Fruit fly (Drosophila melanogaster): ENCODE data around the gene elav.

The elav gene

DNA sequence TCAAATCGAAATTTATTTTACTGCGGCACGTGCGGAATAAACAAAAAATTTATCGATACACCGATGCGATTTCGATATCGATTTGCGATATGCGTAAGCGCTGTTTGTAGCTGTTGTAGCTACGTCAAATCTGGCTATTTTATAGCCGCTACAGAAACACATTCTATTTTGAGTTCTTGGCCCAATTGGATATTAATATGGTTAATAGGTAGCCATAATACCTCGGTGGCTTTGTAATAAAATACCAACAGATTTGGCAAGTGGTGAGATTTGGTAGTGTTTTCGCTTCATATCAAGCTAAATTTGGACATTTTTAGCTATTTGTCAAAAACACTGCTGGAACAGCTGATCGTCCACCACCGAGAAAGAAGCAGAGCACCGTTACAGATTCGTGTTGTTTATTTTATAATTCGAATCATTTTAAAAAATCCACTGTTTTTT is 35.5 kb downstream of the elav start, which contains the start of the genes CG18273 and CG3156 (continued):
- TF ChIP-seq CG6854 (GFP tag; optimal IDR thresholded peaks at IDR 0.05) (no peak), CG30403 (GFP tag; optimal IDR thresholded peaks at IDR 0.05) (peak; percentile 7)

DNA sequence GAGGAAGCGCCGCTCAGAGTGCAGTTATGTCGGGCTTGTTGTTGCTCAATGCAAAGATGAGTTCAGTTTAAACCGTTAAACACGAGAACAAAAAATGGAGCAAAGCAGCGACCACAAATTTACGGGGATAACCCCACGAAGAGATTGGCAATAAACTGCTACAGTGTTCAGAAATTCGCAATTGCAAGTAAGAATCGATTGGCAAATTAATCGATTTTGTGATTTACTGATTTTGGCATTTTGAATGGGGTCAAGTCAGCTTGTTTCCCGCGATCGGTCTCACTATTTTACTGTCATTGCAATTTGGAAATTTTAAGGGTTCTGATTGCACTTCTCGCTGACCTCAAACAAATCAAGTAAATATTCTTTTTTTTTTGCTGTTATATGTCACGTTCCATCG is 41.4 kb downstream of the elav start, which contains the start of gene CG3176:
CG3176 (plus strand) TSS at position 221 of the 400 bp plus-strand sequence.
- TF ChIP-seq Bgb (GFP tag; IDR thresholded peaks at IDR 0.05; ENCODE audit: partially characterized antibody) (0 out of 2 replicates have a peak, but pooled peaks have one; percentile 18), Dref (GFP tag; IDR thresholded peaks at IDR 0.05) (peak; percentile 61), MBD-R2 (GFP tag; IDR thresholded peaks at IDR 0.05) (peak; percentile 44; the same call in 1 of the 2 replicates), amos (GFP tag; IDR thresholded peaks at IDR 0.05; ENCODE audit: partially characterized antibody) (0 out of 2 replicates have a peak, but pooled peaks have one; percentile 11)

DNA sequence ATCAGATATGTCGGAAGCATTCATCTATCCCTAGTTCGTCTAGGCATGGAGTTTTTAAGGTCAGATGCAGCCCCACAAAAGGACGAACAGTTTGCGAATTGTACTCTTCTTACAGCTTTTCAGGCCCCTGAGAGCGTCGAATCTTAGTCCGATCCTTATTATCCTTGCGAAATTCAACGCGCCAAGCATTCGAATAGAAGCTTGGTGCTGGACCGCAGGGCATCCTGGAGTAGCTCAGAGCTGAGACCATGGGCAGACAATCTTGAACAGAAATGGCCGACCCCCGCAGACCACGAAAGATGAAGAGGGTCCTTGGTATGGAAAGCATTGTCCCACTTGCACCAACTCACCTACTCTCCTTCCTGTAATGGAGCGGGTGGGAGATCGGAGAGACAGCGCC is 44.3 kb downstream of the elav start, which contains the start of gene CG32817:
CG32817 (plus strand) TSS at position 301 of the 400 bp plus-strand sequence.
- TF ChIP-seq CG11247 (GFP tag; IDR thresholded peaks at IDR 0.05) (no peak), trem (tag; optimal IDR thresholded peaks at IDR 0.05) (no peak), CG32767 (GFP tag; IDR thresholded peaks at IDR 0.05) (no peak), CG10565 (GFP tag; optimal IDR thresholded peaks at IDR 0.05) (no peak), bbx (GFP tag; IDR thresholded peaks at IDR 0.05; ENCODE audit: partially characterized antibody) (no peak), slou (GFP tag; optimal IDR thresholded peaks at IDR 0.05) (no peak), Hand (GFP tag; optimal IDR thresholded peaks at IDR 0.05) (no peak), CG5245 (GFP tag; optimal IDR thresholded peaks at IDR 0.05) (no peak), CG2129 (GFP tag; IDR thresholded peaks at IDR 0.05; ENCODE audit: partially characterized antibody) (no peak)

DNA sequence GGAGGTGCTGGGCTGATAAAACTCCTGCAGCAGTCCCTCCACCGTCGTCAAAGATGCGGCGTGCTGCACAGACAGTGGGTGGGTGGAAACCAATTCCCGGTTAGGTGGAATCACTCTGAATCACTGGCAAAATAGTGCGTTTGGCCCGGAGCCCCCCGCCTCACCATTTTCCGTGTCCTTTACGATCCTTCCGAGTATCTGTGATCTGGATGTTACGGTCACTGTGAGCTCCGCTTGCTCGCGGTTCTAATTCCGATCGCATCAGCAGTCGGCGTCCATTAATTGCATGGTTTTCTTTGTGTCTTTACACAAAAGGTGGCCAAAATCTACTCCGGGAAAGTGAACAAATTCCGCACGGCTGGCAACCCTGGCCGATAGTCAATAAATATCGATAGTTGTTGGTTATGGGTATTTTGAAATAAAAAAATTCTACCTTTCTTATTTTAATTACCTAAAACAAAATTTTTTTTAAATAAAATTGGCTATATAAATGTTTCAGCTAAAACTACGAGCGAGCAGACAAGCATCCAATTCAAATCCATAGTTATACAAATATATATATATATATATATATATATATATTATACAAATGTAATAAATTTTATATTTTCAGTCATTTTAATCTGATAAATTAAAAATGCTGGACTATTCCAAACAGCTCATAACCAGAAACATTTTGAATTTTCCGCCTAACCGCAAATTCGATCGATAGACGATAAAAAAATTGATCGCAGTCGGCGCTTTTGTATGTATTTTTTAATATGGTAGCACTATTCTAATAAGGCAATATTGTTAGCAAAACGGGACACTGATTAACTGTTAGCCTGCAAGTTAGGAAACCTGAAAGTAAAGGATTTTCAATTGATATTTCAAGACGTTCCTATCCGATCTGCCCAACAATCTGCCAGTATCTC is 46.5 kb downstream of the elav start, which contains the start of the genes ebo and CG13373:
ebo (minus strand) TSS at position 350 of the 914 bp plus-strand sequence.
CG13373 (plus strand) TSS at position 755 of the 914 bp plus-strand sequence.
- TF ChIP-seq nmo (GFP tag; optimal IDR thresholded peaks at IDR 0.05) (peak; percentile 35), danr (GFP tag; IDR thresholded peaks at IDR 0.05) (no peak), fd96Cb (tag; optimal IDR thresholded peaks at IDR 0.05) (no peak), E2f2 (GFP tag; IDR thresholded peaks at IDR 0.05) (peak; percentile 78), dpn (GFP tag; optimal IDR thresholded peaks at IDR 0.05) (peak; percentile 4 to 6), Elba2 (GFP tag; optimal IDR thresholded peaks at IDR 0.05) (peak; percentile 39), otp (GFP tag; IDR thresholded peaks at IDR 0.05) (no peak), so (GFP tag; IDR thresholded peaks at IDR 0.05) (no peak), crc (GFP tag; optimal IDR thresholded peaks at IDR 0.05) (no peak), CG17829 (tag; optimal IDR thresholded peaks at IDR 0.05) (peak; percentile 42), shn (GFP tag; optimal IDR thresholded peaks at IDR 0.05) (no peak), Hsf (GFP tag; optimal IDR thresholded peaks at IDR 0.05) (peak; percentile 8), CG6254 (GFP tag; optimal IDR thresholded peaks at IDR 0.05) (no peak), CG3065 (GFP tag; optimal IDR thresholded peaks at IDR 0.05) (no peak), Atf6 (GFP tag; IDR thresholded peaks at IDR 0.05) (no peak), D19B (GFP tag; optimal IDR thresholded peaks at IDR 0.05) (no peak), Opbp (GFP tag; IDR thresholded peaks at IDR 0.05; ENCODE audit: partially characterized antibody) (peak; percentile 63; the same call in 2 of the 3 replicates), Lhr (GFP tag; optimal IDR thresholded peaks at IDR 0.05) (no peak), Fer2 (tag; optimal IDR thresholded peaks at IDR 0.05) (no peak), Abd-B (GFP tag; optimal IDR thresholded peaks at IDR 0.05) (no peak), CG11093 (GFP tag; IDR thresholded peaks at IDR 0.05) (no peak), Asciz (GFP tag; optimal IDR thresholded peaks at IDR 0.05) (no peak), trem (tag; optimal IDR thresholded peaks at IDR 0.05) (peak; percentile 17), Bdp1 (GFP tag; optimal IDR thresholded peaks at IDR 0.05) (no peak), CG8944 (GFP tag; optimal IDR thresholded peaks at IDR 0.05) (no peak), CG9797 (GFP tag; optimal IDR thresholded peaks at IDR 0.05) (no peak), pho (GFP tag; optimal IDR thresholded peaks at IDR 0.05) (no peak), ATbp (GFP tag; optimal IDR thresholded peaks at IDR 0.05) (no peak), HmgD (GFP tag; optimal IDR thresholded peaks at IDR 0.05) (no peak)

Data from whole organism, embryonic.